Worm (Caenorhabditis elegans) whole organism, L2 larva: ENCODE data around the gene pqn-39.

ENCODE experiments used
- C34F6.9 ChIP-seq: fragments of 150-350 bp; optimal IDR thresholded peaks from 2 replicates; lab custom pipeline; 2014; ENCODE audit warnings: missing biosample characterization, missing genetic modification characterization
- F13H6.1 ChIP-seq: sonication (generic microtip); optimal IDR thresholded peaks from 2 replicates; lab custom pipeline; 2016; ENCODE audit warnings: missing genetic modification characterization, missing compliant biosample characterization
- Y55F3AM.14 ChIP-seq: fragments of 200-800 bp; sonication (Bioruptor generic); optimal IDR thresholded peaks from 2 replicates; lab custom pipeline; 2018; ENCODE audit warnings: mild to moderate bottlenecking, missing genetic modification characterization, missing compliant biosample characterization
- aly-2 ChIP-seq: fragments of 150-350 bp; optimal IDR thresholded peaks from 2 replicates; lab custom pipeline; 2014; ENCODE audit warnings: missing biosample characterization, missing genetic modification characterization
- blmp-1 ChIP-seq: sonication (generic microtip); optimal IDR thresholded peaks from 2 replicates; lab custom pipeline; 2017; ENCODE audit warnings: missing genetic modification characterization, mild to moderate bottlenecking, missing compliant biosample characterization, antibody characterized with exemption, moderate library complexity; ENCODE audit not compliant: insufficient read depth
- ceh-16 ChIP-seq: fragments of 150-350 bp; optimal IDR thresholded peaks from 2 replicates; lab custom pipeline; 2014; ENCODE audit warnings: missing biosample characterization, missing genetic modification characterization
- ceh-82 ChIP-seq: fragments of 150-350 bp; optimal IDR thresholded peaks from 2 replicates; lab custom pipeline; 2014; ENCODE audit warnings: missing biosample characterization, missing genetic modification characterization
- crh-2 ChIP-seq: sonication (generic microtip); optimal IDR thresholded peaks from 2 replicates; lab custom pipeline; 2017; ENCODE audit warnings: missing biosample characterization, missing genetic modification characterization
- elt-1 ChIP-seq: fragments of 150-350 bp; optimal IDR thresholded peaks from 2 replicates; lab custom pipeline; 2014; ENCODE audit warnings: missing biosample characterization, missing genetic modification characterization
- fos-1 ChIP-seq: fragments of 150-350 bp; optimal IDR thresholded peaks from 2 replicates; lab custom pipeline; 2014; ENCODE audit warnings: missing biosample characterization, missing genetic modification characterization
- gmeb-1 ChIP-seq: fragments of 150-350 bp; optimal IDR thresholded peaks from 2 replicates; lab custom pipeline; 2014; ENCODE audit warnings: missing biosample characterization, missing genetic modification characterization
- lin-11 ChIP-seq: fragments of 150-350 bp; sonication (generic microtip); optimal IDR thresholded peaks from 2 replicates; lab custom pipeline; 2014; ENCODE audit warnings: missing biosample characterization, missing genetic modification characterization, inconsistent platforms, mixed read lengths
- lin-13 ChIP-seq: fragments of 150-350 bp; optimal IDR thresholded peaks from 2 replicates; lab custom pipeline; 2014; ENCODE audit warnings: missing biosample characterization, missing genetic modification reagents, missing genetic modification characterization
- lsy-2 ChIP-seq, 2 experiments: fragments of 150-350 bp in 1 of 2; sonication (generic microtip) in 1 of 2; optimal IDR thresholded peaks; 2 replicates each; lab custom pipeline; 2014 to 2017; ENCODE audit warnings: missing biosample characterization in 2 of 2, missing genetic modification characterization in 2 of 2
- mdl-1 ChIP-seq, 2 experiments: fragments of 150-350 bp in 1 of 2; sonication (generic microtip) in 1 of 2; optimal IDR thresholded peaks; 2 replicates each; lab custom pipeline; 2017; ENCODE audit warnings: missing biosample characterization in 2 of 2, missing genetic modification characterization in 2 of 2
- nhr-11 ChIP-seq: fragments of 150-350 bp; optimal IDR thresholded peaks from 2 replicates; lab custom pipeline; 2014; ENCODE audit warnings: missing biosample characterization, missing genetic modification characterization
- nhr-12 ChIP-seq: fragments of 150-350 bp; optimal IDR thresholded peaks from 2 replicates; lab custom pipeline; 2014; ENCODE audit warnings: missing biosample characterization, missing genetic modification characterization
- nhr-129 ChIP-seq: fragments of 150-350 bp; optimal IDR thresholded peaks from 2 replicates; lab custom pipeline; 2014; ENCODE audit warnings: missing biosample characterization, missing genetic modification characterization
- nhr-21 ChIP-seq: fragments of 150-350 bp; optimal IDR thresholded peaks from 2 replicates; lab custom pipeline; 2014; ENCODE audit warnings: missing biosample characterization, missing genetic modification characterization
- nhr-237 ChIP-seq: fragments of 150-350 bp; optimal IDR thresholded peaks from 2 replicates; lab custom pipeline; 2014; ENCODE audit warnings: missing biosample characterization, missing genetic modification characterization
- nhr-6 ChIP-seq: fragments of 150-350 bp; optimal IDR thresholded peaks from 2 replicates; lab custom pipeline; 2014; ENCODE audit warnings: missing biosample characterization, missing genetic modification characterization
- sem-4 ChIP-seq: fragments of 150-350 bp; optimal IDR thresholded peaks from 2 replicates; lab custom pipeline; 2014; ENCODE audit warnings: missing biosample characterization, missing genetic modification reagents, missing genetic modification characterization
- sma-3 ChIP-seq: sonication (generic microtip); optimal IDR thresholded peaks from 2 replicates; lab custom pipeline; 2016; ENCODE audit warnings: missing genetic modification reagents, missing genetic modification characterization, missing compliant biosample characterization
- sma-9 ChIP-seq, 2 experiments: fragments of 150-350 bp in 1 of 2; sonication (generic microtip) in 1 of 2; optimal IDR thresholded peaks; 2 replicates each; lab custom pipeline; 2014 to 2016; ENCODE audit warnings: missing genetic modification characterization in 2 of 2, mild to moderate bottlenecking in 1 of 2, missing biosample characterization in 1 of 2, missing compliant biosample characterization in 1 of 2, missing genetic modification reagents in 1 of 2, moderate library complexity in 1 of 2
- snpc-4 ChIP-seq: fragments of 150-350 bp; optimal IDR thresholded peaks from 2 replicates; lab custom pipeline; 2014; ENCODE audit warnings: missing biosample characterization, missing genetic modification characterization
- unc-39 ChIP-seq: fragments of 150-350 bp; optimal IDR thresholded peaks from 2 replicates; lab custom pipeline; 2014; ENCODE audit warnings: missing biosample characterization, missing genetic modification characterization
- unc-55 ChIP-seq: fragments of 150-350 bp; sonication (generic microtip); optimal IDR thresholded peaks from 3 replicates; lab custom pipeline; 2014; ENCODE audit warnings: missing biosample characterization, missing genetic modification reagents, missing genetic modification characterization
- zag-1 ChIP-seq: fragments of 150-350 bp; optimal IDR thresholded peaks from 2 replicates; lab custom pipeline; 2014; ENCODE audit warnings: missing biosample characterization, missing genetic modification characterization
- ztf-1 ChIP-seq: fragments of 200-800 bp; sonication (Bioruptor generic); conservative IDR thresholded peaks from 2 replicates; pipeline ENCODE4 v1.3.6; 2022; ENCODE audit warnings: missing genetic modification characterization, missing compliant biosample characterization
- ztf-11 ChIP-seq: sonication (generic microtip); optimal IDR thresholded peaks from 2 replicates; lab custom pipeline; 2017; ENCODE audit warnings: missing biosample characterization, missing genetic modification characterization

Gene pqn-39

DNA sequence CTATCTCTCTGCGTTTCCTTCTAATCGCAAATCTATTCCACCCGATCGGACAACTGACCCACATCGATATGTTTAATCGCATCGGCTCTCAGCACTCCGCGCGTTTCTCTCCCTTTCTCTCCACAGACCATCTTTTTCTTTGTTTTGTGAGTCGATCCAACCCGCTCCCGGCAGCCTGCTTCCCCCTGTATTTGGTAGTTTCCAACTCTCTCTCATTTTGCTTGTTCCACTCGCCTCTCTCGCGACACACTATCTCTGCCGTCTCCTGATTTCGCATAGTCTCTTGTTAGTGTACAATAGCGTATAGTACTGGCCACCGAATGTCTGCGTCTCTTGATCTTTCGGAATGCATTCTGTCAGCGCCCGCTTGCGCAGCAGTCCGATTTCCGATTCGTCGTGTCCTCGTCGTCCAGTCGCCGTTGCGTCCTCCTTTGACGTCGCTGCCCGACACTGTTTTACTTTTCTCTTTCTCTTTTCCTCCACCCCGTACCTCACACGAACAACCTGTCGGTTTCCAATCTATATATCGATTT is 17.8 kb downstream of the pqn-39 start (continued):
- no peak for TF ChIP-seq nhr-12
- no peak for TF ChIP-seq nhr-237 (tag; lab: Kevin White, UChicago)
- peak; percentile 7 for TF ChIP-seq ceh-16
- TF ChIP-seq unc-39: no peak
- TF ChIP-seq crh-2 (tag; lab: Kevin White, UChicago): peak; percentile 53
- TF ChIP-seq, all 48 proteins: peak for 15

DNA sequence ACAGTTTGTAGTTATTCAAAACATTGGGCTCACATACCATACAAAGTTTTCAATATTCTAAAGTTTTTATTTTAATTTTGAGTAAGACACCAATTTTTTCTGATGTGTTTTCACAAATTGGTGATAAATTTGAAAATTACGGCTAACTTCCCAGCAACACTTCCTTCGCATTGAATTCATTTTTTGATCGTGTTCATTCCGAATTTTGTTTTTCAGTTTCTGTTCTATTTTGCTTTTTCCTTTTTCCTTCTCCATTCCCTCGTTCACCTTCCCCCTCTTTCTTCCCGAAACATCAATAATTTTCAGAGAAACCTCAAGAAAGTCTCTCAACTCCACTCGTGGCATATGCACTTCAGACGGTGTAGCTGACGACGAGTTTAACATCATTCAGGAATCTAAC is 19.7 kb downstream of the pqn-39 start, which contains the start of gene alg-1:
Gene alg-1, plus strand, starts transcription at position 301 of the 400 bp plus-strand sequence.
- TF ChIP-seq blmp-1 (tag; lab: Kevin White, UChicago): no peak
- TF ChIP-seq ceh-16: no peak
- no peak for TF ChIP-seq Y55F3AM.14 (GFP tag; lab: Kevin White, UChicago)
- no peak for TF ChIP-seq nhr-21 (tag; lab: Kevin White, UChicago)
- TF ChIP-seq nhr-6: no peak
- TF ChIP-seq aly-2: no peak
- TF ChIP-seq ztf-11: no peak

DNA sequence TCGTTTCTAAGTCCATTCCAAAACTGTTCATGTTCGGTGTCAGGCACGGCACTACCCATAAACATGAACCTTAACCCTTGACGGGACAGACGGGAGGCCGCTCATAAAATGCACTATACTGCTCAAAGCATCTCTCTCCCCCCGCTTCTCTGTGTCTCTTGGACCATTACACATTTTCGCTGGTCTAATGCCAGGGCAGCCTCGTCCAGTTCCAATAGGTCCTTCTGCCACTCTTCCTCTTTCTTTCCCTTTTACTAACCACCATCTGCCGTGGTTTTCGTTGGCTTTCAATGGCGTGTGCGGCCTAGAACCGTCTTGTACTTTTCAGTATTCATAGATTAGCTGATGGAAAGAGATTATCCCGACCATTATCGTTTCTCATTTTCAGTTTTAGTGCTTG is 20.3 kb downstream of the pqn-39 start:
- no peak for TF ChIP-seq ztf-1
- TF ChIP-seq nhr-129 (tag; lab: Kevin White, UChicago): peak; percentile 0
- TF ChIP-seq, all 48 proteins: peak for 1

DNA sequence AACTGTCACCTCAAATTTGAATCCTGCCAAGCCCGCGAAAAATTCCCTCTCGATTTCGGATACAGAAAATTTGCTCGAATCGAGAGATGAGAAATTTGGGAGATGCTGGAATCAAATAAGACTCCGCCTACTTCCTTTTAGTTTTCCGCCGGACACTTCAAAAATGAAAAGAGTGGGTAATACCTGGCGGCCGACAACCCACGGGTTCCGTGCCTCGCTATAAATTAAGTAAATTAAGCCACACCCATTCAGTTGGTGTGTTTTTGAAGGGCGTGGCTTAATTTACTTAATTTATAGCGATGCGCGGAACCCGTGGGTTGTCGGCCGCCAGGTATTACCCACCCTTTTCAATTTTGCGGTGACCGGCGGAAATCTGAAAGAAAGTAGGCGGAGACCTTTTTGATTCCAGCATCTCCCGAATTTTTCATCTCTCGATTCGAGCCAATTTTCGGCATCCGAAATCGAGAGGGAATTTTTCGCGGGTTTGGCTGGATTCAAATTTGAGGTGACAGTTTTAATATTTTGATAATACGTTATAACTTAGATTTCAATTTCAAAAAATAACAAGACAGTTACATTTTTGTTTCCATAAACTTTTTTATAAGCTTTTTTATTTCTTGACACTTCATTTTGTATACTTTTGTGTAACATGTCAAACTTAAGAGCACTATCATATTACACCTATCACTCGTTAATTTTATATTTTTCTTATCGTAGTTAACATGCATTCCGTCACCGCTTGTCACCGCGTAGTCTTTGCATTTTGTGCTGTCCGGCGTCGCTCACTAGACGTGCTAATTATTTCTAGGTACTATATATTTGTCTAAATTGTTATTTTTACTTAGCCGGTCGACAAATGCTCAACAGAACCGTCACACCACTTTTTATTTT is 21.5 kb downstream of the pqn-39 start:
- TF ChIP-seq ztf-11: no peak
- TF ChIP-seq nhr-21 (tag; lab: Kevin White, UChicago): no peak
- TF ChIP-seq nhr-12: no peak
- peak; percentile 81 for TF ChIP-seq fos-1 (tag; lab: Kevin White, UChicago)
- no peak for TF ChIP-seq aly-2
- no peak for TF ChIP-seq blmp-1 (tag; lab: Kevin White, UChicago)

DNA sequence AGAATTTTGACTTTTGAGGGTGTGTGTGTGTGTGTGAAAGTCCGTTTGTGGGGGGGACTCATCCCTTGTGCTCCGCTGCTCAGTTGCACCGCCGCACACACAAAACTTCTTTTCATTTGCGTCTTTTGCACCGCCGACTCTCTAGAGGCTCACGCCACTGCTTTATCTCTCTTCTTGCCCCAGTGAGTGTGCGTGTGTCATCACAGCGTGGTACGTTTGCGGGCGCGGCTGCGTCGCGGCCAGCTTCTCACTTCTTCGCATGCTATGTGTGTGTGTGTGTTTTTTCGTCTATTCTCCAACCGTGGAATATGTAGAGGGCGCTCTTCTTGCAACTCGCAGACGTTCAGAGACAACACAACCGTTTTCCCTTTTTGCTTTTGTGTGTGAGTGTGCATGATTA is 23.0 kb downstream of the pqn-39 start:
- TF ChIP-seq Y55F3AM.14 (GFP tag; lab: Kevin White, UChicago) (peak; percentile 33), C34F6.9 (peak; percentile 65), crh-2 (tag; lab: Kevin White, UChicago) (peak; percentile 57), sma-3 (GFP tag; lab: Kevin White, UChicago) (no peak), nhr-11 (tag; lab: Kevin White, UChicago) (no peak), ceh-16 (peak; percentile 3), fos-1 (tag; lab: Kevin White, UChicago) (peak; percentile 71), unc-55 (GFP tag; lab: Kevin White, UChicago) (peak; percentile 65), sem-4 (peak; percentile 23), nhr-6 (no peak), gmeb-1 (tag; lab: Kevin White, UChicago) (no peak), F13H6.1 (tag; lab: Kevin White, UChicago) (peak; percentile 58), nhr-129 (tag; lab: Kevin White, UChicago) (peak; percentile 74), ceh-82 (tag; lab: Kevin White, UChicago) (no peak), lsy-2 (tag; optimal IDR thresholded peaks at IDR 0.05; lab: Kevin White, UChicago) (peak in 1 of 2 experiments; percentile 58), sma-9 (GFP tag; optimal IDR thresholded peaks at IDR 0.05; lab: Kevin White, UChicago) (peak; percentile 73), sma-9 (tag; optimal IDR thresholded peaks at IDR 0.05; lab: Kevin White, UChicago) (no peak), snpc-4 (tag; lab: Kevin White, UChicago) (peak; percentile 93), lin-11 (tag; lab: Kevin White, UChicago) (peak; percentile 77), lin-13 (GFP tag; lab: Kevin White, UChicago) (peak; percentile 70), mdl-1 (tag; optimal IDR thresholded peaks at IDR 0.05; lab: Kevin White, UChicago) (peak; percentile 66 to 80), zag-1 (tag; lab: Kevin White, UChicago) (peak; percentile 75), blmp-1 (tag; lab: Kevin White, UChicago) (no peak), nhr-237 (tag; lab: Kevin White, UChicago) (no peak), elt-1 (tag; lab: Kevin White, UChicago) (no peak), nhr-12 (no peak)
